Worm (Caenorhabditis elegans) whole organism, L2 larva: ENCODE data around the gene rom-2.

Source experiments
- ama-1 ChIP-seq: fragments of 150-350 bp; optimal IDR thresholded peaks from 2 replicates; lab custom pipeline; 2018; ENCODE audit warnings: inconsistent platforms
- crh-2 ChIP-seq: sonication (generic microtip); optimal IDR thresholded peaks from 2 replicates; lab custom pipeline; 2017; ENCODE audit warnings: missing biosample characterization, missing genetic modification characterization
- egl-27 ChIP-seq: sonication (generic microtip); optimal IDR thresholded peaks from 3 replicates; lab custom pipeline; 2017; ENCODE audit warnings: missing biosample characterization, missing genetic modification reagents, missing genetic modification characterization
- lin-13 ChIP-seq: fragments of 150-350 bp; optimal IDR thresholded peaks from 2 replicates; lab custom pipeline; 2014; ENCODE audit warnings: missing biosample characterization, missing genetic modification reagents, missing genetic modification characterization
- lin-39 ChIP-seq: fragments of 150-350 bp; optimal IDR thresholded peaks from 2 replicates; lab custom pipeline; 2014; ENCODE audit warnings: missing biosample characterization, missing genetic modification reagents, missing genetic modification characterization
- mbf-1 ChIP-seq: sonication (generic microtip); optimal IDR thresholded peaks from 2 replicates; lab custom pipeline; 2017; ENCODE audit warnings: missing biosample characterization, missing genetic modification characterization
- mdl-1 ChIP-seq, 2 experiments: fragments of 150-350 bp in 1 of 2; sonication (generic microtip) in 1 of 2; optimal IDR thresholded peaks; 2 replicates each; lab custom pipeline; 2017; ENCODE audit warnings: missing biosample characterization in 2 of 2, missing genetic modification characterization in 2 of 2
- skn-1 ChIP-seq: sonication (generic microtip); optimal IDR thresholded peaks from 2 replicates; lab custom pipeline; 2017; ENCODE audit warnings: missing biosample characterization, missing genetic modification characterization
- unc-55 ChIP-seq: fragments of 150-350 bp; sonication (generic microtip); optimal IDR thresholded peaks from 3 replicates; lab custom pipeline; 2014; ENCODE audit warnings: missing biosample characterization, missing genetic modification reagents, missing genetic modification characterization
- unc-62 ChIP-seq: fragments of 150-350 bp; optimal IDR thresholded peaks from 2 replicates; lab custom pipeline; 2014; ENCODE audit warnings: missing biosample characterization, missing genetic modification reagents, missing genetic modification characterization
- ztf-4 ChIP-seq: fragments of 150-350 bp; optimal IDR thresholded peaks from 2 replicates; lab custom pipeline; 2014; ENCODE audit warnings: missing biosample characterization, missing genetic modification characterization

- TF ChIP-seq lin-13 (GFP tag; lab: Kevin White, UChicago): no peak
- TF ChIP-seq crh-2: no peak
- no peak for TF ChIP-seq lin-39 (tag; lab: Kevin White, UChicago)
- no peak for TF ChIP-seq egl-27 (tag; lab: Kevin White, UChicago)
- no peak for TF ChIP-seq skn-1 (tag; lab: Kevin White, UChicago)
- no peak for TF ChIP-seq ztf-4 (tag; lab: Kevin White, UChicago)
- TF ChIP-seq mbf-1: no peak
- TF ChIP-seq mdl-1 (tag; optimal IDR thresholded peaks at IDR 0.05; lab: Kevin White, UChicago): no peak
- no peak for TF ChIP-seq ama-1 (lab: Kevin White, UChicago)
- TF ChIP-seq unc-55 (GFP tag; lab: Kevin White, UChicago): no peak
- TF ChIP-seq unc-62 (GFP tag; lab: Kevin White, UChicago): no peak
These were observed 33.6 kb upstream of the rom-2 start, which contains the start of gene tbg-1 for ce11 chrIII:9629054-9629453.
